Worm (Caenorhabditis elegans) whole organism, L2 larva: ENCODE data around the gene nspc-18.

Source experiments
- C34F6.9 ChIP-seq: fragments of 150-350 bp; optimal IDR thresholded peaks from 2 replicates; lab custom pipeline; 2014; ENCODE audit warnings: missing biosample characterization, missing genetic modification characterization
- F13H6.1 ChIP-seq: sonication (generic microtip); optimal IDR thresholded peaks from 2 replicates; lab custom pipeline; 2016; ENCODE audit warnings: missing genetic modification characterization, missing compliant biosample characterization
- R02D3.7 ChIP-seq: fragments of 150-350 bp; optimal IDR thresholded peaks from 2 replicates; lab custom pipeline; 2014; ENCODE audit warnings: missing biosample characterization, missing genetic modification characterization
- Y55F3AM.14 ChIP-seq: fragments of 200-800 bp; sonication (Bioruptor generic); optimal IDR thresholded peaks from 2 replicates; lab custom pipeline; 2018; ENCODE audit warnings: mild to moderate bottlenecking, missing genetic modification characterization, missing compliant biosample characterization
- ZK546.5 ChIP-seq: sonication (generic microtip); optimal IDR thresholded peaks from 2 replicates; lab custom pipeline; 2017; ENCODE audit warnings: missing biosample characterization, missing genetic modification characterization
- alr-1 ChIP-seq: fragments of 150-350 bp; optimal IDR thresholded peaks from 2 replicates; lab custom pipeline; 2014; ENCODE audit warnings: missing biosample characterization, missing genetic modification characterization
- aly-2 ChIP-seq: fragments of 150-350 bp; optimal IDR thresholded peaks from 2 replicates; lab custom pipeline; 2014; ENCODE audit warnings: missing biosample characterization, missing genetic modification characterization
- ama-1 ChIP-seq: fragments of 150-350 bp; optimal IDR thresholded peaks from 2 replicates; lab custom pipeline; 2018; ENCODE audit warnings: inconsistent platforms
- blmp-1 ChIP-seq: sonication (generic microtip); optimal IDR thresholded peaks from 2 replicates; lab custom pipeline; 2017; ENCODE audit warnings: missing genetic modification characterization, mild to moderate bottlenecking, missing compliant biosample characterization, antibody characterized with exemption, moderate library complexity; ENCODE audit not compliant: insufficient read depth
- ceh-16 ChIP-seq: fragments of 150-350 bp; optimal IDR thresholded peaks from 2 replicates; lab custom pipeline; 2014; ENCODE audit warnings: missing biosample characterization, missing genetic modification characterization
- ceh-82 ChIP-seq: fragments of 150-350 bp; optimal IDR thresholded peaks from 2 replicates; lab custom pipeline; 2014; ENCODE audit warnings: missing biosample characterization, missing genetic modification characterization
- crh-2 ChIP-seq: sonication (generic microtip); optimal IDR thresholded peaks from 2 replicates; lab custom pipeline; 2017; ENCODE audit warnings: missing biosample characterization, missing genetic modification characterization
- dmd-4 ChIP-seq: sonication (generic microtip); optimal IDR thresholded peaks from 2 replicates; lab custom pipeline; 2017; ENCODE audit warnings: missing biosample characterization, missing genetic modification characterization
- egl-27 ChIP-seq: sonication (generic microtip); optimal IDR thresholded peaks from 3 replicates; lab custom pipeline; 2017; ENCODE audit warnings: missing biosample characterization, missing genetic modification reagents, missing genetic modification characterization
- elt-1 ChIP-seq: fragments of 150-350 bp; optimal IDR thresholded peaks from 2 replicates; lab custom pipeline; 2014; ENCODE audit warnings: missing biosample characterization, missing genetic modification characterization
- elt-3 ChIP-seq: sonication (generic microtip); optimal IDR thresholded peaks from 2 replicates; lab custom pipeline; 2017; ENCODE audit warnings: missing biosample characterization, missing genetic modification characterization
- fos-1 ChIP-seq: fragments of 150-350 bp; optimal IDR thresholded peaks from 2 replicates; lab custom pipeline; 2014; ENCODE audit warnings: missing biosample characterization, missing genetic modification characterization
- gmeb-1 ChIP-seq: fragments of 150-350 bp; optimal IDR thresholded peaks from 2 replicates; lab custom pipeline; 2014; ENCODE audit warnings: missing biosample characterization, missing genetic modification characterization
- lin-11 ChIP-seq: fragments of 150-350 bp; sonication (generic microtip); optimal IDR thresholded peaks from 2 replicates; lab custom pipeline; 2014; ENCODE audit warnings: missing biosample characterization, missing genetic modification characterization, inconsistent platforms, mixed read lengths
- lin-13 ChIP-seq: fragments of 150-350 bp; optimal IDR thresholded peaks from 2 replicates; lab custom pipeline; 2014; ENCODE audit warnings: missing biosample characterization, missing genetic modification reagents, missing genetic modification characterization
- lin-39 ChIP-seq: fragments of 150-350 bp; optimal IDR thresholded peaks from 2 replicates; lab custom pipeline; 2014; ENCODE audit warnings: missing biosample characterization, missing genetic modification reagents, missing genetic modification characterization
- lsy-2 ChIP-seq, 2 experiments: fragments of 150-350 bp in 1 of 2; sonication (generic microtip) in 1 of 2; optimal IDR thresholded peaks; 2 replicates each; lab custom pipeline; 2014 to 2017; ENCODE audit warnings: missing biosample characterization in 2 of 2, missing genetic modification characterization in 2 of 2
- mab-5 ChIP-seq: fragments of 150-350 bp; optimal IDR thresholded peaks from 2 replicates; lab custom pipeline; 2014; ENCODE audit warnings: missing biosample characterization, missing genetic modification characterization
- mbf-1 ChIP-seq: sonication (generic microtip); optimal IDR thresholded peaks from 2 replicates; lab custom pipeline; 2017; ENCODE audit warnings: missing biosample characterization, missing genetic modification characterization
- mdl-1 ChIP-seq, 2 experiments: fragments of 150-350 bp in 1 of 2; sonication (generic microtip) in 1 of 2; optimal IDR thresholded peaks; 2 replicates each; lab custom pipeline; 2017; ENCODE audit warnings: missing biosample characterization in 2 of 2, missing genetic modification characterization in 2 of 2
- nhr-10 ChIP-seq: sonication (generic microtip); optimal IDR thresholded peaks from 2 replicates; lab custom pipeline; 2017; ENCODE audit warnings: missing biosample characterization, missing genetic modification characterization
- nhr-11 ChIP-seq: fragments of 150-350 bp; optimal IDR thresholded peaks from 2 replicates; lab custom pipeline; 2014; ENCODE audit warnings: missing biosample characterization, missing genetic modification characterization
- nhr-12 ChIP-seq: fragments of 150-350 bp; optimal IDR thresholded peaks from 2 replicates; lab custom pipeline; 2014; ENCODE audit warnings: missing biosample characterization, missing genetic modification characterization
- nhr-129 ChIP-seq: fragments of 150-350 bp; optimal IDR thresholded peaks from 2 replicates; lab custom pipeline; 2014; ENCODE audit warnings: missing biosample characterization, missing genetic modification characterization
- nhr-21 ChIP-seq: fragments of 150-350 bp; optimal IDR thresholded peaks from 2 replicates; lab custom pipeline; 2014; ENCODE audit warnings: missing biosample characterization, missing genetic modification characterization
- nhr-23 ChIP-seq: fragments of 150-350 bp; optimal IDR thresholded peaks from 2 replicates; lab custom pipeline; 2014; ENCODE audit warnings: missing biosample characterization, missing genetic modification reagents, missing genetic modification characterization
- nhr-237 ChIP-seq: fragments of 150-350 bp; optimal IDR thresholded peaks from 2 replicates; lab custom pipeline; 2014; ENCODE audit warnings: missing biosample characterization, missing genetic modification characterization
- nhr-25 ChIP-seq: fragments of 150-350 bp; sonication (generic microtip); optimal IDR thresholded peaks from 3 replicates; lab custom pipeline; 2014; ENCODE audit warnings: missing biosample characterization, missing genetic modification characterization
- nhr-6 ChIP-seq: fragments of 150-350 bp; optimal IDR thresholded peaks from 2 replicates; lab custom pipeline; 2014; ENCODE audit warnings: missing biosample characterization, missing genetic modification characterization
- nhr-77 ChIP-seq: fragments of 150-350 bp; optimal IDR thresholded peaks from 2 replicates; lab custom pipeline; 2014; ENCODE audit warnings: missing biosample characterization, missing genetic modification characterization
- peb-1 ChIP-seq: fragments of 150-350 bp; optimal IDR thresholded peaks from 2 replicates; lab custom pipeline; 2014; ENCODE audit warnings: missing biosample characterization, missing genetic modification characterization
- sem-4 ChIP-seq: fragments of 150-350 bp; optimal IDR thresholded peaks from 2 replicates; lab custom pipeline; 2014; ENCODE audit warnings: missing biosample characterization, missing genetic modification reagents, missing genetic modification characterization
- skn-1 ChIP-seq: sonication (generic microtip); optimal IDR thresholded peaks from 2 replicates; lab custom pipeline; 2017; ENCODE audit warnings: missing biosample characterization, missing genetic modification characterization
- sma-3 ChIP-seq: sonication (generic microtip); optimal IDR thresholded peaks from 2 replicates; lab custom pipeline; 2016; ENCODE audit warnings: missing genetic modification reagents, missing genetic modification characterization, missing compliant biosample characterization
- sma-9 ChIP-seq, 2 experiments: fragments of 150-350 bp in 1 of 2; sonication (generic microtip) in 1 of 2; optimal IDR thresholded peaks; 2 replicates each; lab custom pipeline; 2014 to 2016; ENCODE audit warnings: missing genetic modification characterization in 2 of 2, mild to moderate bottlenecking in 1 of 2, missing biosample characterization in 1 of 2, missing compliant biosample characterization in 1 of 2, missing genetic modification reagents in 1 of 2, moderate library complexity in 1 of 2
- snpc-4 ChIP-seq: fragments of 150-350 bp; optimal IDR thresholded peaks from 2 replicates; lab custom pipeline; 2014; ENCODE audit warnings: missing biosample characterization, missing genetic modification characterization
- unc-39 ChIP-seq: fragments of 150-350 bp; optimal IDR thresholded peaks from 2 replicates; lab custom pipeline; 2014; ENCODE audit warnings: missing biosample characterization, missing genetic modification characterization
- unc-55 ChIP-seq: fragments of 150-350 bp; sonication (generic microtip); optimal IDR thresholded peaks from 3 replicates; lab custom pipeline; 2014; ENCODE audit warnings: missing biosample characterization, missing genetic modification reagents, missing genetic modification characterization
- unc-62 ChIP-seq: fragments of 150-350 bp; optimal IDR thresholded peaks from 2 replicates; lab custom pipeline; 2014; ENCODE audit warnings: missing biosample characterization, missing genetic modification reagents, missing genetic modification characterization
- zag-1 ChIP-seq: fragments of 150-350 bp; optimal IDR thresholded peaks from 2 replicates; lab custom pipeline; 2014; ENCODE audit warnings: missing biosample characterization, missing genetic modification characterization
- ztf-1 ChIP-seq: fragments of 200-800 bp; sonication (Bioruptor generic); conservative IDR thresholded peaks from 2 replicates; pipeline ENCODE4 v1.3.6; 2022; ENCODE audit warnings: missing genetic modification characterization, missing compliant biosample characterization
- ztf-11 ChIP-seq: sonication (generic microtip); optimal IDR thresholded peaks from 2 replicates; lab custom pipeline; 2017; ENCODE audit warnings: missing biosample characterization, missing genetic modification characterization
- ztf-4 ChIP-seq: fragments of 150-350 bp; optimal IDR thresholded peaks from 2 replicates; lab custom pipeline; 2014; ENCODE audit warnings: missing biosample characterization, missing genetic modification characterization

Gene nspc-18

DNA sequence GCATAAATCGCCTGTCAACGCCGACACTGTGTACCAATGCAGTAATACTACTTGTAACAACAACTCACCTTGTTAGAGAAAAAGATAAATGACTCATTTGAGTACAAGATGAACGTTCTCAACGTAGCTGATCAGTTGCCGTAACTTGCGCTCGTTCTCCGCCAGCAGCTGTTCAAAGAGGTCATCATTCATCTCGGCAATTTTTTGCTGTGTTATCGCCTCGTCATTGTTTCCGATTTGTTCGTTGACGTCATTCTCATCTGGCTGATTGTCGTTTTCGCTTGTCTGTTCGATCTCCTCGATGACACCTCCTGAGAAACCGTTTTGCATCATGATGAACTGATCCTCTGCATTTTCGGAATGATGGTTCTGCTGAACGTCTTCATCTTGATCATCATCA is 24.2 kb downstream of the nspc-18 start:
- TF ChIP-seq nhr-25 (tag; lab: Kevin White, UChicago) (peak; percentile 33), egl-27 (tag; lab: Kevin White, UChicago) (no peak), nhr-77 (tag; lab: Kevin White, UChicago) (no peak), ceh-16 (tag; lab: Kevin White, UChicago) (no peak), F13H6.1 (tag; lab: Kevin White, UChicago) (peak; percentile 69), ztf-4 (tag; lab: Kevin White, UChicago) (no peak), fos-1 (peak; percentile 20), lin-11 (no peak), aly-2 (no peak), crh-2 (tag; lab: Kevin White, UChicago) (no peak), lsy-2 (tag; optimal IDR thresholded peaks at IDR 0.05; lab: Kevin White, UChicago) (peak in 1 of 2 experiments; percentile 44), peb-1 (tag; lab: Kevin White, UChicago) (no peak), nhr-23 (tag; lab: Kevin White, UChicago) (no peak), mab-5 (tag; lab: Kevin White, UChicago) (peak; percentile 23), nhr-10 (tag; lab: Kevin White, UChicago) (no peak), unc-55 (GFP tag; lab: Kevin White, UChicago) (no peak), nhr-6 (tag; lab: Kevin White, UChicago) (no peak), nhr-21 (tag; lab: Kevin White, UChicago) (peak; percentile 63), ZK546.5 (tag; lab: Kevin White, UChicago) (no peak), ztf-11 (tag; lab: Kevin White, UChicago) (no peak), gmeb-1 (no peak), ztf-1 (GFP tag; lab: Robert Waterston, UW) (no peak), elt-3 (tag; lab: Kevin White, UChicago) (no peak), R02D3.7 (tag; lab: Kevin White, UChicago) (no peak), blmp-1 (tag; lab: Kevin White, UChicago) (peak; percentile 4), mdl-1 (tag; optimal IDR thresholded peaks at IDR 0.05; lab: Kevin White, UChicago) (no peak), sma-9 (GFP tag; optimal IDR thresholded peaks at IDR 0.05; lab: Kevin White, UChicago) (peak; percentile 90), sma-9 (tag; optimal IDR thresholded peaks at IDR 0.05; lab: Kevin White, UChicago) (no peak), nhr-11 (tag; lab: Kevin White, UChicago) (no peak), sma-3 (GFP tag; lab: Kevin White, UChicago) (peak; percentile 63), Y55F3AM.14 (GFP tag; lab: Kevin White, UChicago) (no peak), nhr-12 (no peak), nhr-129 (tag; lab: Kevin White, UChicago) (peak; percentile 52), unc-62 (GFP tag; lab: Kevin White, UChicago) (no peak), ceh-82 (tag; lab: Kevin White, UChicago) (no peak), alr-1 (no peak), nhr-237 (tag; lab: Kevin White, UChicago) (no peak), elt-1 (no peak), lin-13 (GFP tag; lab: Kevin White, UChicago) (no peak), snpc-4 (tag; lab: Kevin White, UChicago) (no peak), unc-39 (tag; lab: Kevin White, UChicago) (no peak), C34F6.9 (tag; lab: Kevin White, UChicago) (peak; percentile 10), ama-1 (no peak), lin-39 (tag; lab: Kevin White, UChicago) (no peak), sem-4 (tag; lab: Kevin White, UChicago) (peak; percentile 75), mbf-1 (no peak), dmd-4 (no peak), zag-1 (tag; lab: Kevin White, UChicago) (no peak), skn-1 (tag; lab: Kevin White, UChicago) (no peak)
